Fruit fly (Drosophila melanogaster) whole organism, embryonic: ENCODE results near the gene CG32454.
A peak's percentile ranks its signal among the peaks of the same experiment; 100 is the strongest.

ENCODE experiments used
- Abd-B ChIP-seq: fragments of 200-800 bp; sonication (Bioruptor generic); optimal IDR thresholded peaks from 2 replicates; lab custom pipeline; 2018; ENCODE audit warnings: missing biosample characterization, mild to moderate bottlenecking, missing genetic modification characterization, moderate library complexity
- Atf3 ChIP-seq: fragments of 200-800 bp; sonication (Bioruptor generic); optimal IDR thresholded peaks from 3 replicates; lab custom pipeline; 2016; ENCODE audit warnings: missing biosample characterization, missing genetic modification characterization
- Blimp-1 ChIP-seq: fragments of 200-800 bp; sonication (Bioruptor generic); optimal IDR thresholded peaks from 3 replicates; lab custom pipeline; 2018; ENCODE audit warnings: missing biosample characterization, missing genetic modification characterization, mild to moderate bottlenecking, moderate library complexity, missing genetic modification reagents
- CG13287 ChIP-seq: fragments of 200-800 bp; sonication (Bioruptor generic); IDR thresholded peaks from 2 replicates; pipeline ENCODE4 v1.3.6; 2022; ENCODE audit warnings: missing biosample characterization, missing genetic modification characterization; ENCODE audit not compliant: partially characterized antibody
- CG15011 ChIP-seq: fragments of 200-800 bp; sonication (Bioruptor generic); optimal IDR thresholded peaks from 3 replicates; lab custom pipeline; 2018; ENCODE audit warnings: missing biosample characterization, mild to moderate bottlenecking, missing genetic modification characterization
- CG15479 ChIP-seq: fragments of 200-800 bp; sonication (Bioruptor generic); optimal IDR thresholded peaks from 3 replicates; lab custom pipeline; 2019; ENCODE audit warnings: missing biosample characterization, mild to moderate bottlenecking, missing genetic modification characterization, moderate library complexity
- CG15696 ChIP-seq: fragments of 200-800 bp; sonication (Bioruptor generic); optimal IDR thresholded peaks from 2 replicates; lab custom pipeline; 2019; ENCODE audit warnings: missing biosample characterization, mild to moderate bottlenecking, missing genetic modification characterization, moderate library complexity
- CG17612 ChIP-seq: fragments of 200-800 bp; sonication (Bioruptor generic); IDR thresholded peaks from 2 replicates; pipeline ENCODE4 v1.3.6; 2022; ENCODE audit warnings: missing biosample characterization, missing genetic modification characterization
- CG2678 ChIP-seq: fragments of 200-800 bp; sonication (Bioruptor generic); optimal IDR thresholded peaks from 3 replicates; lab custom pipeline; 2019; ENCODE audit warnings: missing biosample characterization, mild to moderate bottlenecking, missing genetic modification characterization, moderate library complexity
- CG2712 ChIP-seq: fragments of 200-800 bp; optimal IDR thresholded peaks from 3 replicates; lab custom pipeline; 2019; ENCODE audit warnings: missing biosample characterization, mild to moderate bottlenecking, missing genetic modification characterization, moderate library complexity
- CG32532 ChIP-seq: fragments of 200-800 bp; sonication (Bioruptor generic); IDR thresholded peaks from 2 replicates; pipeline ENCODE4 v1.3.6; 2022; ENCODE audit warnings: missing biosample characterization, missing genetic modification characterization
- CG34224 ChIP-seq: fragments of 200-800 bp; sonication (Bioruptor generic); IDR thresholded peaks from 3 replicates; pipeline ENCODE4 v1.3.6; 2022; ENCODE audit warnings: missing biosample characterization, missing genetic modification characterization; ENCODE audit not compliant: partially characterized antibody
- CG34376 ChIP-seq: fragments of 200-800 bp; sonication (Bioruptor generic); optimal IDR thresholded peaks from 2 replicates; lab custom pipeline; 2018; ENCODE audit warnings: missing biosample characterization, mild to moderate bottlenecking, missing genetic modification characterization
- CG3995 ChIP-seq: fragments of 200-800 bp; sonication (Bioruptor generic); optimal IDR thresholded peaks from 3 replicates; lab custom pipeline; 2016; ENCODE audit warnings: missing biosample characterization, missing genetic modification characterization
- CG4424 ChIP-seq: fragments of 200-800 bp; sonication (Bioruptor generic); optimal IDR thresholded peaks from 3 replicates; lab custom pipeline; 2016; ENCODE audit warnings: missing biosample characterization, missing genetic modification characterization
- CG4820 ChIP-seq: fragments of 200-800 bp; sonication (Bioruptor generic); optimal IDR thresholded peaks from 3 replicates; lab custom pipeline; 2016; ENCODE audit warnings: missing biosample characterization, missing genetic modification characterization
- CG6689 ChIP-seq: fragments of 200-800 bp; sonication (Bioruptor generic); IDR thresholded peaks from 2 replicates; pipeline ENCODE4 v1.3.6; 2022; ENCODE audit warnings: missing biosample characterization, missing genetic modification characterization
- CG7271 ChIP-seq: fragments of 200-800 bp; sonication (Bioruptor generic); optimal IDR thresholded peaks from 2 replicates; lab custom pipeline; 2018; ENCODE audit warnings: missing biosample characterization, mild to moderate bottlenecking, missing genetic modification characterization, moderate library complexity
- CG7987 ChIP-seq: fragments of 200-800 bp; sonication (Bioruptor generic); optimal IDR thresholded peaks from 2 replicates; lab custom pipeline; 2018; ENCODE audit warnings: missing biosample characterization, mild to moderate bottlenecking, missing genetic modification characterization, moderate library complexity
- CG8089 ChIP-seq: fragments of 200-800 bp; sonication (Bioruptor generic); optimal IDR thresholded peaks from 3 replicates; lab custom pipeline; 2016; ENCODE audit warnings: missing biosample characterization, missing genetic modification characterization
- CG8290 ChIP-seq, 3 experiments: fragments of 200-800 bp; sonication (Bioruptor generic); optimal IDR thresholded peaks; 2 replicates each; lab custom pipeline; 2016 to 2019; ENCODE audit warnings: missing biosample characterization in 3 of 3, missing genetic modification characterization in 3 of 3, mild to moderate bottlenecking in 2 of 3, moderate library complexity in 1 of 3
- CoRest ChIP-seq: fragments of 200-800 bp; sonication (Bioruptor generic); optimal IDR thresholded peaks from 3 replicates; lab custom pipeline; 2018; ENCODE audit warnings: missing biosample characterization, mild to moderate bottlenecking, missing genetic modification characterization, moderate library complexity
- Deaf1 ChIP-seq: fragments of 200-800 bp; optimal IDR thresholded peaks from 3 replicates; lab custom pipeline; 2019; ENCODE audit warnings: missing biosample characterization, mild to moderate bottlenecking, missing genetic modification characterization, moderate library complexity
- Dfd ChIP-seq, 2 experiments: fragments of >200 bp; optimal IDR thresholded peaks; 2 replicates each; lab custom pipeline; 2017; ENCODE audit warnings: missing biosample characterization in 2 of 2, missing genetic modification characterization in 2 of 2
- Fer1 ChIP-seq: fragments of 200-800 bp; sonication (Bioruptor generic); optimal IDR thresholded peaks from 2 replicates; lab custom pipeline; 2017; ENCODE audit warnings: missing biosample characterization, mild to moderate bottlenecking, missing genetic modification characterization
- H15 ChIP-seq: fragments of 200-800 bp; sonication (Bioruptor generic); IDR thresholded peaks from 3 replicates; pipeline ENCODE4 v1.3.6; 2022; ENCODE audit warnings: missing biosample characterization, missing genetic modification characterization
- Hr39 ChIP-seq: fragments of >200 bp; optimal IDR thresholded peaks from 2 replicates; lab custom pipeline; 2017
- Jarid2 ChIP-seq: fragments of 200-800 bp; sonication (Bioruptor generic); optimal IDR thresholded peaks from 3 replicates; lab custom pipeline; 2017; ENCODE audit warnings: mild to moderate bottlenecking, missing biosample characterization, missing genetic modification reagents, missing genetic modification characterization
- Max ChIP-seq: fragments of 200-800 bp; sonication (Bioruptor generic); optimal IDR thresholded peaks from 2 replicates; lab custom pipeline; 2016; ENCODE audit warnings: missing biosample characterization, mild to moderate bottlenecking, missing genetic modification characterization
- Nf-YB ChIP-seq: fragments of 200-800 bp; sonication (Bioruptor generic); optimal IDR thresholded peaks from 3 replicates; lab custom pipeline; 2019; ENCODE audit warnings: missing biosample characterization, mild to moderate bottlenecking, missing genetic modification characterization, moderate library complexity
- Oaz ChIP-seq: fragments of 200-800 bp; sonication (Bioruptor generic); IDR thresholded peaks from 2 replicates; pipeline ENCODE4 v1.3.6; 2022; ENCODE audit warnings: missing biosample characterization, missing genetic modification characterization
- Poxn ChIP-seq: fragments of 200-800 bp; sonication (Bioruptor generic); IDR thresholded peaks from 2 replicates; pipeline ENCODE4 v1.3.6; 2022; ENCODE audit warnings: missing biosample characterization, missing genetic modification characterization
- Trl ChIP-seq, 3 experiments: fragments of >200 bp in 2 of 3; fragments of 200-800 bp in 1 of 3; sonication (Bioruptor generic) in 1 of 3; optimal IDR thresholded peaks; 2 replicates in 1 of 3; 3 replicates in 2 of 3; lab custom pipeline; 2016 to 2017; ENCODE audit warnings: missing biosample characterization in 1 of 3, missing genetic modification characterization in 1 of 3
- ap ChIP-seq: fragments of 200-800 bp; sonication (Bioruptor generic); IDR thresholded peaks from 2 replicates; pipeline ENCODE4 v1.3.6; 2022; ENCODE audit warnings: missing biosample characterization, missing genetic modification characterization
- ara ChIP-seq: fragments of 200-800 bp; sonication (Bioruptor generic); IDR thresholded peaks from 2 replicates; pipeline ENCODE4 v1.3.6; 2022; ENCODE audit warnings: missing biosample characterization, missing genetic modification characterization
- ash1 ChIP-seq: fragments of 200-800 bp; sonication (Bioruptor generic); optimal IDR thresholded peaks from 2 replicates; lab custom pipeline; 2018; ENCODE audit warnings: missing biosample characterization, mild to moderate bottlenecking, missing genetic modification characterization
- danr ChIP-seq: fragments of 200-800 bp; sonication (Bioruptor generic); IDR thresholded peaks from 2 replicates; pipeline ENCODE4 v1.3.6; 2022; ENCODE audit warnings: missing biosample characterization, missing genetic modification characterization
- grn ChIP-seq: fragments of 200-800 bp; sonication (Bioruptor generic); optimal IDR thresholded peaks from 3 replicates; lab custom pipeline; 2017; ENCODE audit warnings: missing biosample characterization, missing genetic modification characterization
- gsb-n ChIP-seq: fragments of 200-800 bp; sonication (Bioruptor generic); optimal IDR thresholded peaks from 3 replicates; lab custom pipeline; 2018; ENCODE audit warnings: missing biosample characterization, mild to moderate bottlenecking, missing genetic modification characterization
- gt ChIP-seq: fragments of 200-800 bp; sonication (Bioruptor generic); IDR thresholded peaks from 2 replicates; pipeline ENCODE4 v1.3.6; 2022; ENCODE audit warnings: missing biosample characterization, missing genetic modification characterization
- h ChIP-seq: fragments of >200 bp; optimal IDR thresholded peaks from 2 replicates; lab custom pipeline; 2017
- oc ChIP-seq: fragments of 200-800 bp; sonication (Bioruptor generic); optimal IDR thresholded peaks from 2 replicates; lab custom pipeline; 2018; ENCODE audit warnings: missing biosample characterization, mild to moderate bottlenecking, missing genetic modification characterization, moderate library complexity
- org-1 ChIP-seq: fragments of 200-800 bp; sonication (Bioruptor generic); optimal IDR thresholded peaks from 2 replicates; lab custom pipeline; 2017; ENCODE audit warnings: missing biosample characterization, missing genetic modification characterization
- p53 ChIP-seq: fragments of 200-800 bp; sonication (Bioruptor generic); optimal IDR thresholded peaks from 2 replicates; lab custom pipeline; 2016; ENCODE audit warnings: missing biosample characterization, missing genetic modification characterization
- phol ChIP-seq: fragments of 200-800 bp; sonication (Bioruptor generic); optimal IDR thresholded peaks from 3 replicates; lab custom pipeline; 2018; ENCODE audit warnings: missing biosample characterization, mild to moderate bottlenecking, missing genetic modification characterization, moderate library complexity
- sc ChIP-seq, 3 experiments: fragments of >200 bp in 2 of 3; fragments of 200-800 bp in 1 of 3; sonication (Bioruptor generic) in 1 of 3; optimal IDR thresholded peaks; 2 replicates in 2 of 3; 3 replicates in 1 of 3; lab custom pipeline; 2017; ENCODE audit warnings: mild to moderate bottlenecking in 1 of 3, missing biosample characterization in 1 of 3, missing genetic modification characterization in 1 of 3, missing genetic modification reagents in 1 of 3
- sisA ChIP-seq: fragments of 200-800 bp; sonication (Bioruptor generic); IDR thresholded peaks from 2 replicates; pipeline ENCODE4 v1.3.6; 2022; ENCODE audit warnings: missing biosample characterization, missing genetic modification characterization
- wdn ChIP-seq: fragments of 200-800 bp; sonication (Bioruptor generic); IDR thresholded peaks from 2 replicates; pipeline ENCODE4 v1.3.6; 2022; ENCODE audit warnings: missing biosample characterization, missing genetic modification characterization
- wor ChIP-seq: fragments of 200-800 bp; sonication (Bioruptor generic); IDR thresholded peaks from 2 replicates; pipeline ENCODE4 v1.3.6; 2022; ENCODE audit warnings: missing biosample characterization, missing genetic modification characterization

CG32454 gene

DNA sequence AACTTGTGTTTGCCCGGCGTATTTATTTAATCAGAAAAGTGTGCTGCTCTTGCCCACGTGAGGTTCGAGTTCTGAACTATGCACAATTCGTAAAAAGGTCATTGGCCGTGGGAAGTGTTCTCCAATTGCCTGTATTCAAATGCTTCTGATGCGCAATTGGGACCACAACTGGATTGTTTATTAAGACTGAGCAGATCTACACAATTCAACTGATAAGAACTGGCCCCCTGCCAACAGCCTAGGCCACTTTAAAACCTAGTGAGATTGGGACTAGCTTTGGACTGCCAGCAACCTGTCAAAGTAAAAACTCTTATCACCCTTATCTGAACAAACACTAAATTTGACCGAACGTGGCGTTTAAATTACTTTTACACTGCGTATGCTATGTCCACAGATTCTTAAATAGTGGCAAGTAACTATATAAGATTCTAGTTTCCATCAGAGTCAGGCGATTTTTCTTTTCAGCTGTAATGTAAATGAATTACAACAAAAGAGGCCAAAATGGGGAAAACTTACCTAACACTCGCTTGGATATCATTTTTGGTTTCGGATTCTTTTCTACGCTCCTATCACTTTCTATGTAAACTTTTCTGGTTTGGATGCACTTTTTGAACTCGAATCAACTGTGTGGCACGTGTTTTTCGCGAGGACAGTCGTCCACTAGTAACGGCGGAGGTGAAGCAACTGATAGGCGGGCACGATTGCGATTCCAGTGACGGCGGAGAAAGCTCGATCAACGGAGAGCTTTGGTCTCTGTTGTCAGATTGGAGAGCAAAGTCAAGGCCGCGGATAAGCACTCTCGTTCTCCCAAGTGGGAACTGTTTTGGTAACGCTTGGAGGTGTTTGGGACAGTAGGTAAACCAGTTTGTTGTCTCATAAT, 8.4 kb downstream of the CG32454 start, which contains the start of gene CG11241 (continued):
- no peak for TF ChIP-seq sc (optimal IDR thresholded peaks at IDR 0.05; lab: Kevin White, UChicago)
- TF ChIP-seq sc (GFP tag; optimal IDR thresholded peaks at IDR 0.05; lab: Kevin White, UChicago): no peak
- no peak for TF ChIP-seq Atf3 (GFP tag; lab: Kevin White, UChicago)
- no peak for TF ChIP-seq CG8290 (GFP tag; optimal IDR thresholded peaks at IDR 0.05; lab: Kevin White, UChicago)
- peak in 1 of 2 experiments; percentile 1 for TF ChIP-seq CG8290 (tag; optimal IDR thresholded peaks at IDR 0.05; lab: Kevin White, UChicago)
- TF ChIP-seq CG34224: no peak
- TF ChIP-seq oc (tag; lab: Kevin White, UChicago): no peak
- no peak for TF ChIP-seq CG7271 (tag; lab: Kevin White, UChicago)
- peak; percentile 24 for TF ChIP-seq CG34376 (GFP tag; lab: Kevin White, UChicago)
- TF ChIP-seq Hr39 (lab: Kevin White, UChicago): no peak
- no peak for TF ChIP-seq Blimp-1 (GFP tag; lab: Kevin White, UChicago)
- no peak for TF ChIP-seq Abd-B
- no peak for TF ChIP-seq sisA (GFP tag; lab: Robert Waterston, UW)
- peak; percentile 51 for TF ChIP-seq CG3995 (GFP tag; lab: Kevin White, UChicago)
- TF ChIP-seq Jarid2 (GFP tag; lab: Kevin White, UChicago): peak; percentile 40
- no peak for TF ChIP-seq p53 (GFP tag; lab: Kevin White, UChicago)
- no peak for TF ChIP-seq gsb-n
- no peak for TF ChIP-seq Dfd (GFP tag; optimal IDR thresholded peaks at IDR 0.05; lab: Kevin White, UChicago)
- TF ChIP-seq ash1 (GFP tag; lab: Kevin White, UChicago): no peak
- TF ChIP-seq org-1 (GFP tag; lab: Kevin White, UChicago): no peak
- TF ChIP-seq CG8089: no peak
- no peak for TF ChIP-seq CG7987 (GFP tag; lab: Kevin White, UChicago)
- no peak for TF ChIP-seq danr (GFP tag; lab: Robert Waterston, UW)
- TF ChIP-seq ara (GFP tag; lab: Robert Waterston, UW): no peak
- no peak for TF ChIP-seq Trl (optimal IDR thresholded peaks at IDR 0.05; lab: Kevin White, UChicago)
- TF ChIP-seq Trl (GFP tag; optimal IDR thresholded peaks at IDR 0.05; lab: Kevin White, UChicago): no peak
- TF ChIP-seq Deaf1 (tag; lab: Kevin White, UChicago): no peak
- no peak for TF ChIP-seq CG15011 (GFP tag; lab: Kevin White, UChicago)
- TF ChIP-seq CG15479 (GFP tag; lab: Kevin White, UChicago): peak; percentile 32
- TF ChIP-seq h (lab: Kevin White, UChicago): no peak
- TF ChIP-seq Max (GFP tag; lab: Kevin White, UChicago): no peak
- TF ChIP-seq wdn: no peak
- no peak for TF ChIP-seq phol (tag; lab: Kevin White, UChicago)
- TF ChIP-seq grn: peak; percentile 45
- TF ChIP-seq ap (GFP tag; lab: Robert Waterston, UW): no peak
- no peak for TF ChIP-seq CG13287 (GFP tag; lab: Robert Waterston, UW)
- TF ChIP-seq CG4424 (GFP tag; lab: Kevin White, UChicago): no peak
- TF ChIP-seq H15: no peak
- TF ChIP-seq Nf-YB (GFP tag; lab: Kevin White, UChicago): no peak
- no peak for TF ChIP-seq CG4820 (GFP tag; lab: Kevin White, UChicago)
- TF ChIP-seq gt (GFP tag; lab: Robert Waterston, UW): no peak
- no peak for TF ChIP-seq CG2712 (tag; lab: Kevin White, UChicago)
- TF ChIP-seq CG15696 (tag; lab: Kevin White, UChicago): no peak
- no peak for TF ChIP-seq CG6689 (GFP tag; lab: Robert Waterston, UW)
- TF ChIP-seq CoRest (tag; lab: Kevin White, UChicago): no peak
- TF ChIP-seq Oaz (GFP tag; lab: Robert Waterston, UW): no peak
- no peak for TF ChIP-seq Fer1 (GFP tag; lab: Kevin White, UChicago)
- no peak for TF ChIP-seq CG17612 (GFP tag; lab: Robert Waterston, UW)
- TF ChIP-seq wor (GFP tag; lab: Robert Waterston, UW): no peak
- TF ChIP-seq CG32532: no peak
- TF ChIP-seq Poxn (GFP tag; lab: Robert Waterston, UW): no peak
- no peak for TF ChIP-seq CG2678 (tag; lab: Kevin White, UChicago)
